Fruit fly (Drosophila melanogaster) whole organism, prepupa: Measurements from ENCODE around the gene Sulf1.
A peak's percentile ranks its signal among the peaks of the same experiment; 100 is the strongest.

Source experiments
- Blimp-1 ChIP-seq: fragments of 200-800 bp; sonication (Bioruptor generic); optimal IDR thresholded peaks from 3 replicates; lab custom pipeline; 2017; ENCODE audit warnings: missing biosample characterization, missing genetic modification characterization, mild to moderate bottlenecking, moderate library complexity, missing genetic modification reagents
- CG11294 ChIP-seq: fragments of 200-800 bp; sonication (Bioruptor generic); IDR thresholded peaks from 2 replicates; pipeline ENCODE4 v1.3.6; 2022; ENCODE audit warnings: missing biosample characterization, missing genetic modification characterization
- CG11902 ChIP-seq: fragments of 200-800 bp; sonication (Bioruptor generic); optimal IDR thresholded peaks from 3 replicates; lab custom pipeline; 2016; ENCODE audit warnings: missing biosample characterization, missing genetic modification characterization
- CG15336 ChIP-seq: fragments of 200-800 bp; sonication (Bioruptor generic); IDR thresholded peaks from 2 replicates; pipeline ENCODE4 v1.3.6; 2022; ENCODE audit warnings: missing biosample characterization, missing genetic modification characterization
- CG1621 ChIP-seq: fragments of 200-800 bp; sonication (Bioruptor generic); optimal IDR thresholded peaks from 3 replicates; lab custom pipeline; 2018; ENCODE audit warnings: missing biosample characterization, mild to moderate bottlenecking, missing genetic modification characterization
- CG16779 ChIP-seq: fragments of 200-800 bp; sonication (Bioruptor generic); optimal IDR thresholded peaks from 3 replicates; lab custom pipeline; 2017; ENCODE audit warnings: missing biosample characterization, mild to moderate bottlenecking, missing genetic modification characterization
- CG32006 ChIP-seq: fragments of 200-800 bp; sonication (Bioruptor generic); optimal IDR thresholded peaks from 3 replicates; lab custom pipeline; 2017; ENCODE audit warnings: missing biosample characterization, mild to moderate bottlenecking, missing genetic modification characterization
- CG6276 ChIP-seq: fragments of 200-800 bp; sonication (Bioruptor generic); optimal IDR thresholded peaks from 2 replicates; lab custom pipeline; 2017; ENCODE audit warnings: missing biosample characterization, mild to moderate bottlenecking, missing genetic modification characterization
- CG6792 ChIP-seq: fragments of 200-800 bp; sonication (Bioruptor generic); optimal IDR thresholded peaks from 3 replicates; lab custom pipeline; 2016; ENCODE audit warnings: missing biosample characterization, missing genetic modification characterization
- CG6808 ChIP-seq: fragments of 200-800 bp; sonication (Bioruptor generic); optimal IDR thresholded peaks from 3 replicates; lab custom pipeline; 2017; ENCODE audit warnings: missing biosample characterization, missing genetic modification characterization, mild to moderate bottlenecking, moderate library complexity, missing genetic modification reagents
- CG6854 ChIP-seq: fragments of 200-800 bp; sonication (Bioruptor generic); optimal IDR thresholded peaks from 2 replicates; lab custom pipeline; 2017; ENCODE audit warnings: missing biosample characterization, mild to moderate bottlenecking, missing genetic modification characterization
- CG8119 ChIP-seq: fragments of 200-800 bp; sonication (Bioruptor generic); IDR thresholded peaks from 3 replicates; pipeline ENCODE4 v1.3.6; 2022; ENCODE audit warnings: missing biosample characterization, missing genetic modification characterization
- CG8319 ChIP-seq: fragments of 200-800 bp; sonication (Bioruptor generic); optimal IDR thresholded peaks from 3 replicates; lab custom pipeline; 2016; ENCODE audit warnings: missing biosample characterization, missing genetic modification characterization
- CG8632 ChIP-seq: fragments of 200-800 bp; sonication (Bioruptor generic); optimal IDR thresholded peaks from 3 replicates; lab custom pipeline; 2016; ENCODE audit warnings: missing biosample characterization, missing genetic modification characterization
- Eip75B ChIP-seq: fragments of 200-800 bp; sonication (Bioruptor generic); optimal IDR thresholded peaks from 3 replicates; lab custom pipeline; 2016; ENCODE audit warnings: missing biosample characterization, missing genetic modification characterization
- Eip78C ChIP-seq: fragments of 200-800 bp; sonication (Bioruptor generic); peaks from one replicate; lab custom pipeline; 2016; ENCODE audit warnings: missing biosample characterization, missing genetic modification characterization
- Eip93F ChIP-seq: fragments of 200-800 bp; sonication (Bioruptor generic); optimal IDR thresholded peaks from 2 replicates; lab custom pipeline; 2016; ENCODE audit warnings: missing biosample characterization, mild to moderate bottlenecking, missing genetic modification characterization
- Gug ChIP-seq: fragments of 200-800 bp; sonication (Bioruptor generic); IDR thresholded peaks from 2 replicates; pipeline ENCODE4 v1.3.6; 2022; ENCODE audit warnings: missing biosample characterization, missing genetic modification characterization
- Hr38 ChIP-seq: sonication (Bioruptor generic); optimal IDR thresholded peaks from 2 replicates; lab custom pipeline; 2016; ENCODE audit warnings: missing biosample characterization, missing genetic modification characterization
- Hr39 ChIP-seq: fragments of 200-800 bp; sonication (Bioruptor generic); optimal IDR thresholded peaks from 2 replicates; lab custom pipeline; 2016; ENCODE audit warnings: missing biosample characterization, missing genetic modification characterization
- Hr4 ChIP-seq: fragments of 200-800 bp; sonication (Bioruptor generic); optimal IDR thresholded peaks from 3 replicates; lab custom pipeline; 2016; ENCODE audit warnings: missing biosample characterization, missing genetic modification characterization
- Lpt ChIP-seq: fragments of 200-800 bp; sonication (Bioruptor generic); optimal IDR thresholded peaks from 3 replicates; lab custom pipeline; 2016; ENCODE audit warnings: missing biosample characterization, missing genetic modification characterization
- Smox ChIP-seq: fragments of 200-800 bp; sonication (Bioruptor generic); optimal IDR thresholded peaks from 3 replicates; lab custom pipeline; 2016; ENCODE audit warnings: missing biosample characterization, missing genetic modification characterization
- Sox102F ChIP-seq: fragments of 200-800 bp; sonication (Bioruptor generic); optimal IDR thresholded peaks from 2 replicates; lab custom pipeline; 2016; ENCODE audit warnings: missing biosample characterization, mild to moderate bottlenecking, missing genetic modification characterization
- acj6 ChIP-seq: fragments of 200-800 bp; sonication (Bioruptor generic); optimal IDR thresholded peaks from 3 replicates; lab custom pipeline; 2016; ENCODE audit warnings: missing biosample characterization, missing genetic modification characterization
- dsx ChIP-seq: fragments of 200-800 bp; optimal IDR thresholded peaks from 3 replicates; lab custom pipeline; 2019; ENCODE audit warnings: missing biosample characterization, mild to moderate bottlenecking, missing genetic modification characterization, moderate library complexity; ENCODE audit not compliant: poor library complexity, severe bottlenecking
- eg ChIP-seq: fragments of 200-800 bp; sonication (Bioruptor generic); IDR thresholded peaks from 3 replicates; pipeline ENCODE4 v1.3.6; 2022; ENCODE audit warnings: missing biosample characterization, missing genetic modification characterization
- esn ChIP-seq: fragments of 200-800 bp; sonication (Bioruptor generic); optimal IDR thresholded peaks from 2 replicates; lab custom pipeline; 2016; ENCODE audit warnings: missing biosample characterization, mild to moderate bottlenecking, missing genetic modification characterization, moderate library complexity
- fd85E ChIP-seq: fragments of 200-800 bp; sonication (Bioruptor generic); optimal IDR thresholded peaks from 3 replicates; lab custom pipeline; 2016; ENCODE audit warnings: missing biosample characterization, missing genetic modification characterization
- fkh ChIP-seq: fragments of 200-800 bp; sonication (Bioruptor generic); optimal IDR thresholded peaks from 3 replicates; lab custom pipeline; 2017; ENCODE audit warnings: missing biosample characterization, mild to moderate bottlenecking, missing genetic modification characterization, moderate library complexity
- spab ChIP-seq: fragments of 200-800 bp; sonication (Bioruptor generic); optimal IDR thresholded peaks from 2 replicates; lab custom pipeline; 2017; ENCODE audit warnings: missing biosample characterization, mild to moderate bottlenecking, missing genetic modification characterization, missing genetic modification reagents
- ss ChIP-seq, 2 experiments: fragments of 200-800 bp; sonication (Bioruptor generic); optimal IDR thresholded peaks; 2 replicates in 1 of 2; 3 replicates in 1 of 2; lab custom pipeline; 2017 to 2018; ENCODE audit warnings: mild to moderate bottlenecking in 2 of 2, missing biosample characterization in 2 of 2, missing genetic modification characterization in 2 of 2, moderate library complexity in 1 of 2
- svp ChIP-seq: fragments of 200-800 bp; sonication (Bioruptor generic); peaks from one replicate; lab custom pipeline; 2016; ENCODE audit warnings: missing biosample characterization, missing genetic modification characterization
- vri ChIP-seq: fragments of 200-800 bp; sonication (Bioruptor generic); optimal IDR thresholded peaks from 3 replicates; lab custom pipeline; 2016; ENCODE audit warnings: missing biosample characterization, mild to moderate bottlenecking, missing genetic modification characterization

The Sulf1 gene

dm6 chr3R:16309302-16310080, 29.9 kb downstream of the Sulf1 start (continued):
- TF ChIP-seq CG8119 (GFP tag; lab: Robert Waterston, UW) (0 out of 3 replicates have a peak, but pooled peaks have one; percentile 42), acj6 (GFP tag; lab: Kevin White, UChicago) (no peak), dsx (GFP tag; lab: Kevin White, UChicago) (no peak), CG6854 (GFP tag; lab: Kevin White, UChicago) (peak; percentile 61), Sox102F (GFP tag; lab: Kevin White, UChicago) (peak; percentile 28), Eip78C (peak; percentile 85), CG11294 (GFP tag; lab: Robert Waterston, UW) (no peak), Smox (GFP tag; lab: Kevin White, UChicago) (no peak), ss (GFP tag; optimal IDR thresholded peaks at IDR 0.05; lab: Kevin White, UChicago) (peak; percentile 3 to 20), Gug (GFP tag; lab: Robert Waterston, UW) (no peak), CG11902 (GFP tag; lab: Kevin White, UChicago) (no peak), eg (no peak; the same call in 2 of the 3 replicates), Hr39 (GFP tag; lab: Kevin White, UChicago) (peak; percentile 22), svp (GFP tag; lab: Kevin White, UChicago) (peak; percentile 94), Eip75B (GFP tag; lab: Kevin White, UChicago) (peak; percentile 11)

- peak; percentile 19 for TF ChIP-seq dsx (GFP tag; lab: Kevin White, UChicago)
- TF ChIP-seq CG16779 (tag; lab: Kevin White, UChicago) = no peak
Observed at dm6 chr3R:16308057-16308456, 31.3 kb downstream of the Sulf1 start.

dm6 chr3R:16305185-16305989, 34.0 kb downstream of the Sulf1 start, which contains the start of gene Zip89B:
Zip89B (plus strand) TSS chr3R:16305758.
- TF ChIP-seq CG6854 (GFP tag; lab: Kevin White, UChicago) (peak; percentile 75), dsx (GFP tag; lab: Kevin White, UChicago) (peak; percentile 64), CG8632 (GFP tag; lab: Kevin White, UChicago) (no peak), vri (GFP tag; lab: Kevin White, UChicago) (peak; percentile 73), Blimp-1 (GFP tag; lab: Kevin White, UChicago) (peak; percentile 51), Lpt (GFP tag; lab: Kevin White, UChicago) (peak; percentile 3), eg (no peak), Eip93F (GFP tag; lab: Kevin White, UChicago) (peak; percentile 38), esn (peak; percentile 23), spab (GFP tag; lab: Kevin White, UChicago) (no peak), CG1621 (peak; percentile 17), Eip78C (peak; percentile 69)

dm6 chr3R:16295513-16296123, 43.8 kb downstream of the Sulf1 start:
- TF ChIP-seq fd85E (GFP tag; lab: Kevin White, UChicago) = no peak
- no peak for TF ChIP-seq CG6276 (GFP tag; lab: Kevin White, UChicago)
- no peak for TF ChIP-seq Hr4 (GFP tag; lab: Kevin White, UChicago)
- no peak for TF ChIP-seq fkh (GFP tag; lab: Kevin White, UChicago)
- no peak for TF ChIP-seq Hr38 (GFP tag; lab: Kevin White, UChicago)
- TF ChIP-seq CG6792 = no peak
- TF ChIP-seq CG8319 (GFP tag; lab: Kevin White, UChicago) = no peak
- no peak for TF ChIP-seq CG32006 (GFP tag; lab: Kevin White, UChicago)
- no peak for TF ChIP-seq eg
- no peak for TF ChIP-seq CG6808 (GFP tag; lab: Kevin White, UChicago)
- TF ChIP-seq CG15336 (GFP tag; lab: Robert Waterston, UW) = no peak
- TF ChIP-seq CG11902 (GFP tag; lab: Kevin White, UChicago) = no peak
- TF ChIP-seq CG11294 (GFP tag; lab: Robert Waterston, UW) = no peak
